Fruit fly (Drosophila melanogaster): ENCODE measurements around the gene Octbeta1R.
A peak's percentile ranks its signal among the peaks of the same experiment; 100 is the strongest.

Octbeta1R gene

dm6 chr3R:22503630-22504029 is 6.6 kb downstream of the Octbeta1R start (continued):
- TF ChIP-seq tna (GFP tag; IDR thresholded peaks at IDR 0.05; ENCODE audit: partially characterized antibody) (no peak), CG4854 (GFP tag; optimal IDR thresholded peaks at IDR 0.05) (no peak), mirr (GFP tag; optimal IDR thresholded peaks at IDR 0.05) (no peak), lov (optimal IDR thresholded peaks at IDR 0.05) (no peak), lov (GFP tag; IDR thresholded peaks at IDR 0.05) (no peak), prd (optimal IDR thresholded peaks at IDR 0.05) (no peak), prd (GFP tag; IDR thresholded peaks at IDR 0.05) (peak; percentile 40; the same call in 1 of the 3 replicates), CG2129 (GFP tag; IDR thresholded peaks at IDR 0.05; ENCODE audit: partially characterized antibody) (no peak), NK7.1 (GFP tag; optimal IDR thresholded peaks at IDR 0.05) (no peak), Atf6 (GFP tag; IDR thresholded peaks at IDR 0.05) (0 out of 2 replicates have a peak, but pooled peaks have one; percentile 35), CG13775 (GFP tag; optimal IDR thresholded peaks at IDR 0.05) (no peak), trh (GFP tag; optimal IDR thresholded peaks at IDR 0.05) (no peak), CG18599 (GFP tag; optimal IDR thresholded peaks at IDR 0.05) (peak; percentile 76), bcd (GFP tag; optimal IDR thresholded peaks at IDR 0.05) (no peak), tgo (GFP tag; IDR thresholded peaks at IDR 0.05) (no peak), caup (GFP tag; optimal IDR thresholded peaks at IDR 0.05; ENCODE audit: severe bottlenecking) (peak; percentile 30), Bteb2 (GFP tag; optimal IDR thresholded peaks at IDR 0.05) (no peak), CG9932 (GFP tag; IDR thresholded peaks at IDR 0.05) (peak; percentile 41; the same call in 1 of the 2 replicates), sc (optimal IDR thresholded peaks at IDR 0.05) (no peak), sc (GFP tag; optimal IDR thresholded peaks at IDR 0.05) (no peak), CG12219 (GFP tag; optimal IDR thresholded peaks at IDR 0.05) (no peak), CG15269 (tag; optimal IDR thresholded peaks at IDR 0.05) (peak; percentile 19), CG16815 (GFP tag; optimal IDR thresholded peaks at IDR 0.05) (no peak), grau (tag; optimal IDR thresholded peaks at IDR 0.05) (peak; percentile 37), CG14441 (GFP tag; IDR thresholded peaks at IDR 0.05) (no peak), CG17802 (tag; optimal IDR thresholded peaks at IDR 0.05) (no peak), pho (GFP tag; optimal IDR thresholded peaks at IDR 0.05) (peak; percentile 14), CG10274 (GFP tag; optimal IDR thresholded peaks at IDR 0.05) (no peak), CG5245 (GFP tag; optimal IDR thresholded peaks at IDR 0.05) (no peak), CG7786 (GFP tag; optimal IDR thresholded peaks at IDR 0.05) (no peak), bigmax (GFP tag; optimal IDR thresholded peaks at IDR 0.05) (no peak), ssp (GFP tag; IDR thresholded peaks at IDR 0.05) (no peak), knrl (GFP tag; IDR thresholded peaks at IDR 0.05; ENCODE audit: partially characterized antibody) (no peak), vvl (GFP tag; IDR thresholded peaks at IDR 0.05) (no peak), Xrp1 (GFP tag; IDR thresholded peaks at IDR 0.05) (no peak), grn (GFP tag; optimal IDR thresholded peaks at IDR 0.05) (no peak), Atf-2 (GFP tag; optimal IDR thresholded peaks at IDR 0.05) (no peak), CG12236 (GFP tag; optimal IDR thresholded peaks at IDR 0.05) (no peak), fu2 (GFP tag; optimal IDR thresholded peaks at IDR 0.05) (no peak), CG12769 (tag; optimal IDR thresholded peaks at IDR 0.05) (peak; percentile 66), CG18619 (GFP tag; optimal IDR thresholded peaks at IDR 0.05) (peak; percentile 0), pb (GFP tag; optimal IDR thresholded peaks at IDR 0.05) (no peak), lola (GFP tag; optimal IDR thresholded peaks at IDR 0.05) (no peak), CG4404 (GFP tag; IDR thresholded peaks at IDR 0.05) (no peak), HLH3B (GFP tag; IDR thresholded peaks at IDR 0.05) (no peak), Ravus (GFP tag; IDR thresholded peaks at IDR 0.05) (no peak), lab (GFP tag; optimal IDR thresholded peaks at IDR 0.05) (peak; percentile 72), Poxn (GFP tag; IDR thresholded peaks at IDR 0.05) (no peak), peb (GFP tag; IDR thresholded peaks at IDR 0.05) (no peak), gro (GFP tag; optimal IDR thresholded peaks at IDR 0.05) (no peak), Hr51 (GFP tag; optimal IDR thresholded peaks at IDR 0.05) (peak in 1 of 2 experiments; percentile 37), Ada2b (GFP tag; IDR thresholded peaks at IDR 0.05) (peak; percentile 19; the same call in 1 of the 2 replicates)
